Fruit fly (Drosophila melanogaster) whole organism, pupa: ENCODE results near the gene CG5011.

Source experiments
- CG15710 ChIP-seq: fragments of 200-800 bp; sonication (Bioruptor generic); optimal IDR thresholded peaks from 2 replicates; lab custom pipeline; 2018; ENCODE audit warnings: missing biosample characterization, mild to moderate bottlenecking, missing genetic modification characterization, moderate library complexity
- CG34367 ChIP-seq: fragments of 200-800 bp; sonication (Bioruptor generic); optimal IDR thresholded peaks from 2 replicates; lab custom pipeline; 2018; ENCODE audit warnings: missing biosample characterization, mild to moderate bottlenecking, missing genetic modification characterization
- EcR ChIP-seq: fragments of 200-800 bp; sonication (Bioruptor generic); optimal IDR thresholded peaks from 3 replicates; lab custom pipeline; 2019; ENCODE audit warnings: missing biosample characterization, missing genetic modification characterization, mild to moderate bottlenecking, moderate library complexity, missing genetic modification reagents
- Snoo ChIP-seq: fragments of 200-800 bp; sonication (Bioruptor generic); optimal IDR thresholded peaks from 3 replicates; lab custom pipeline; 2017; ENCODE audit warnings: missing biosample characterization, mild to moderate bottlenecking, missing genetic modification characterization, inconsistent platforms
- fd96Ca ChIP-seq: fragments of 200-800 bp; sonication (Bioruptor generic); IDR thresholded peaks from 3 replicates; pipeline ENCODE4 v1.3.6; 2022; ENCODE audit warnings: missing biosample characterization, missing genetic modification characterization

dm6 chr2L:1199166-1199565 lies 1.3 kb upstream of the CG5011 start, which contains the start of the genes CG5139 and CG43348:
- no peak for TF ChIP-seq EcR
- TF ChIP-seq CG34367: no peak
- TF ChIP-seq CG15710: no peak
- TF ChIP-seq fd96Ca: no peak
- TF ChIP-seq Snoo (tag; lab: Kevin White, UChicago): no peak
